Fruit fly (Drosophila melanogaster) whole organism, pupa: ENCODE results near the gene caup.

Experiments used
- CG12605 ChIP-seq: fragments of 200-800 bp; sonication (Bioruptor generic); IDR thresholded peaks from 2 replicates; pipeline ENCODE4 v1.3.6; 2022; ENCODE audit warnings: missing biosample characterization, missing genetic modification characterization
- CG13204 ChIP-seq: fragments of 200-800 bp; sonication (Bioruptor generic); optimal IDR thresholded peaks from 2 replicates; lab custom pipeline; 2018; ENCODE audit warnings: missing biosample characterization, mild to moderate bottlenecking, missing genetic modification characterization, moderate library complexity
- CG15710 ChIP-seq: fragments of 200-800 bp; sonication (Bioruptor generic); optimal IDR thresholded peaks from 2 replicates; lab custom pipeline; 2018; ENCODE audit warnings: missing biosample characterization, mild to moderate bottlenecking, missing genetic modification characterization, moderate library complexity
- CG17806 ChIP-seq: fragments of 200-800 bp; sonication (Bioruptor generic); optimal IDR thresholded peaks from 2 replicates; lab custom pipeline; 2018; ENCODE audit warnings: missing biosample characterization, mild to moderate bottlenecking, missing genetic modification characterization, moderate library complexity
- CG32121 ChIP-seq: fragments of 200-800 bp; sonication (Bioruptor generic); IDR thresholded peaks from 2 replicates; pipeline ENCODE4 v1.3.6; 2022; ENCODE audit warnings: missing biosample characterization, missing genetic modification characterization
- CG4496 ChIP-seq: fragments of 200-800 bp; sonication (Bioruptor generic); IDR thresholded peaks from 3 replicates; pipeline ENCODE4 v1.3.6; 2022; ENCODE audit warnings: missing biosample characterization, missing genetic modification characterization
- CG8159 ChIP-seq: fragments of 200-800 bp; sonication (Bioruptor generic); optimal IDR thresholded peaks from 3 replicates; lab custom pipeline; 2018; ENCODE audit warnings: missing biosample characterization, mild to moderate bottlenecking, missing genetic modification characterization, moderate library complexity
- CG8301 ChIP-seq: fragments of 200-800 bp; sonication (Bioruptor generic); optimal IDR thresholded peaks from 2 replicates; lab custom pipeline; 2018; ENCODE audit warnings: missing biosample characterization, mild to moderate bottlenecking, missing genetic modification characterization
- CG9948 ChIP-seq: fragments of 200-800 bp; sonication (Bioruptor generic); optimal IDR thresholded peaks from 2 replicates; lab custom pipeline; 2018; ENCODE audit warnings: missing biosample characterization, mild to moderate bottlenecking, missing genetic modification characterization, moderate library complexity
- Snoo ChIP-seq: fragments of 200-800 bp; sonication (Bioruptor generic); optimal IDR thresholded peaks from 3 replicates; lab custom pipeline; 2017; ENCODE audit warnings: missing biosample characterization, mild to moderate bottlenecking, missing genetic modification characterization, inconsistent platforms
- fd96Ca ChIP-seq: fragments of 200-800 bp; sonication (Bioruptor generic); IDR thresholded peaks from 3 replicates; pipeline ENCODE4 v1.3.6; 2022; ENCODE audit warnings: missing biosample characterization, missing genetic modification characterization
- rn ChIP-seq: fragments of 200-800 bp; sonication (Bioruptor generic); IDR thresholded peaks from 2 replicates; pipeline ENCODE4 v1.3.6; 2022; ENCODE audit warnings: missing biosample characterization, missing genetic modification characterization

- TF ChIP-seq CG32121 (GFP tag; lab: Robert Waterston, UW) (no peak), CG8301 (tag; lab: Kevin White, UChicago) (peak; percentile 45), rn (GFP tag; lab: Robert Waterston, UW) (no peak), CG9948 (tag; lab: Kevin White, UChicago) (peak; percentile 41), CG8159 (tag; lab: Kevin White, UChicago) (peak; percentile 25), CG13204 (GFP tag; lab: Kevin White, UChicago) (no peak), fd96Ca (GFP tag; lab: Robert Waterston, UW) (no peak), CG12605 (GFP tag; lab: Robert Waterston, UW) (no peak), CG17806 (tag; lab: Kevin White, UChicago) (peak; percentile 34), CG4496 (GFP tag; lab: Robert Waterston, UW) (0 out of 3 replicates have a peak, but pooled peaks have one; percentile 21), CG15710 (tag; lab: Kevin White, UChicago) (no peak), Snoo (tag; lab: Kevin White, UChicago) (no peak)
Observed at dm6 chr3L:12574867-12575266, 34.6 kb upstream of the caup start.
